Worm (Caenorhabditis elegans) whole organism, young adult: Measurements from ENCODE around the gene Y37H2A.1.

ENCODE experiments used
- B0336.3 ChIP-seq: fragments of 200-800 bp; sonication (Bioruptor generic); IDR thresholded peaks from 2 replicates; pipeline ENCODE4 v1.3.6; 2022; ENCODE audit warnings: missing genetic modification characterization, missing compliant biosample characterization
- F10E7.11 ChIP-seq: sonication (generic microtip); optimal IDR thresholded peaks from 2 replicates; lab custom pipeline; 2017; ENCODE audit warnings: mild to moderate bottlenecking, missing genetic modification characterization, moderate library complexity, missing compliant biosample characterization
- Y53G8AR.9 ChIP-seq: fragments of 200-800 bp; sonication (Bioruptor generic); conservative IDR thresholded peaks from 2 replicates; pipeline ENCODE4 v1.3.6; 2022; ENCODE audit warnings: missing genetic modification reagents, missing genetic modification characterization, missing compliant biosample characterization
- dpl-1 ChIP-seq: fragments of 150-350 bp; optimal IDR thresholded peaks from 2 replicates; lab custom pipeline; 2014; ENCODE audit warnings: missing biosample characterization, missing genetic modification reagents, missing genetic modification characterization
- hmg-1.2 ChIP-seq: fragments of 200-800 bp; sonication (Bioruptor generic); IDR thresholded peaks from 2 replicates; pipeline ENCODE4 v1.3.6; 2022; ENCODE audit warnings: missing genetic modification reagents, missing genetic modification characterization, missing compliant biosample characterization
- lag-1 ChIP-seq: fragments of 200-800 bp; sonication (Bioruptor generic); IDR thresholded peaks from 2 replicates; pipeline ENCODE4 v1.3.6; 2022; ENCODE audit warnings: missing genetic modification reagents, missing genetic modification characterization, missing compliant biosample characterization
- madf-10 ChIP-seq: sonication (generic microtip); optimal IDR thresholded peaks from 2 replicates; lab custom pipeline; 2016; ENCODE audit warnings: mild to moderate bottlenecking, missing genetic modification characterization, missing compliant biosample characterization
- nfyb-1 ChIP-seq: fragments of 200-800 bp; sonication (Bioruptor generic); IDR thresholded peaks from 2 replicates; pipeline ENCODE4 v1.3.6; 2022; ENCODE audit warnings: missing genetic modification reagents, missing genetic modification characterization, missing compliant biosample characterization
- nhr-80 ChIP-seq: sonication (generic microtip); optimal IDR thresholded peaks from 2 replicates; lab custom pipeline; 2016; ENCODE audit warnings: missing genetic modification characterization, missing compliant biosample characterization
- repo-1 ChIP-seq: sonication (generic microtip); optimal IDR thresholded peaks from 2 replicates; lab custom pipeline; 2017; ENCODE audit warnings: mild to moderate bottlenecking, missing genetic modification characterization, missing compliant biosample characterization
- sdz-38 ChIP-seq: sonication (generic microtip); optimal IDR thresholded peaks from 2 replicates; lab custom pipeline; 2016; ENCODE audit warnings: missing genotype, missing genetic modification characterization, missing compliant biosample characterization
- sea-2 ChIP-seq: fragments of 200-800 bp; sonication (Bioruptor generic); IDR thresholded peaks from 2 replicates; pipeline ENCODE4 v1.3.6; 2022; ENCODE audit warnings: missing genetic modification characterization, missing compliant biosample characterization
- snpc-1.1 ChIP-seq: sonication (generic microtip); optimal IDR thresholded peaks from 2 replicates; lab custom pipeline; 2017; ENCODE audit warnings: missing genetic modification characterization, mild to moderate bottlenecking, missing compliant biosample characterization, antibody characterized with exemption, moderate library complexity, missing genotype, missing genetic modification reagents; ENCODE audit not compliant: insufficient read depth
- sptf-2 ChIP-seq: fragments of 200-800 bp; sonication (Bioruptor generic); optimal IDR thresholded peaks from 2 replicates; lab custom pipeline; 2018; ENCODE audit warnings: mild to moderate bottlenecking, missing genetic modification characterization, missing compliant biosample characterization
- tlf-1 ChIP-seq: fragments of 200-800 bp; sonication (Bioruptor generic); optimal IDR thresholded peaks from 2 replicates; lab custom pipeline; 2018; ENCODE audit warnings: mild to moderate bottlenecking, missing genetic modification characterization, missing compliant biosample characterization
- ztf-18 ChIP-seq: sonication (generic microtip); optimal IDR thresholded peaks from 2 replicates; lab custom pipeline; 2016; ENCODE audit warnings: missing genotype, mild to moderate bottlenecking, missing genetic modification characterization, missing compliant biosample characterization

Gene Y37H2A.1

ce11 chrV:18161228-18161627 lies 53.2 kb downstream of the Y37H2A.1 start, which contains the start of gene C14A6.13:
TSS of gene C14A6.13 (minus strand) at chrV:18161328.
- no peak for TF ChIP-seq B0336.3 (GFP tag; lab: Robert Waterston, UW)
- TF ChIP-seq nfyb-1, result no peak
- no peak for TF ChIP-seq dpl-1
- no peak for TF ChIP-seq sea-2 (GFP tag; lab: Robert Waterston, UW)
- no peak for TF ChIP-seq tlf-1 (GFP tag; lab: Kevin White, UChicago)

DNA sequence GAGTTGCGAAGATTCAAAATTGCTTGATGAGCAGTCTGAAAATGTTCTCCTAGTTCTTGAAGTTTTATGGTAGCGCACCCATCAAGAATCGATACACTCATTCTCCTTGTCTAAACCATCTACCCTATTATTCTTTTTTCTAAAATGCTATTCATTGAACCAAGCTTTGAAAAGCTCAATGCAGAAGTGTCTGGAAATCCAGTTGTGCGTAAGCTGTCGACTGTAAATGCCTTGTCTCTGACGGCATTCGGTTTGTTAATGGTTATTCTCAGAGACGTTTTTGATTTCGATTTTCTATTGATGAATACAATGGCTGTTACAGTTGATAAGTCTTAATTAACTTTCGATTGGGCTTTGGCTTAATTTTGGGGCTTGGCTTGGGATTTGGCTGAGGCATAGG lies 54.5 kb downstream of the Y37H2A.1 start, which contains the start of gene C14A6.12:
C14A6.12 (minus strand) TSS at position 101 of the 400 bp plus-strand sequence.
- no peak for TF ChIP-seq nhr-80
- no peak for TF ChIP-seq lag-1 (GFP tag; lab: Robert Waterston, UW)
- TF ChIP-seq hmg-1.2 (GFP tag; lab: Robert Waterston, UW), result no peak
- TF ChIP-seq repo-1, result no peak
- no peak for TF ChIP-seq sdz-38 (tag; lab: Kevin White, UChicago)
- no peak for TF ChIP-seq F10E7.11 (tag; lab: Kevin White, UChicago)
- no peak for TF ChIP-seq Y53G8AR.9 (GFP tag; lab: Robert Waterston, UW)
- no peak for TF ChIP-seq ztf-18 (tag; lab: Kevin White, UChicago)
- TF ChIP-seq dpl-1, result no peak

DNA sequence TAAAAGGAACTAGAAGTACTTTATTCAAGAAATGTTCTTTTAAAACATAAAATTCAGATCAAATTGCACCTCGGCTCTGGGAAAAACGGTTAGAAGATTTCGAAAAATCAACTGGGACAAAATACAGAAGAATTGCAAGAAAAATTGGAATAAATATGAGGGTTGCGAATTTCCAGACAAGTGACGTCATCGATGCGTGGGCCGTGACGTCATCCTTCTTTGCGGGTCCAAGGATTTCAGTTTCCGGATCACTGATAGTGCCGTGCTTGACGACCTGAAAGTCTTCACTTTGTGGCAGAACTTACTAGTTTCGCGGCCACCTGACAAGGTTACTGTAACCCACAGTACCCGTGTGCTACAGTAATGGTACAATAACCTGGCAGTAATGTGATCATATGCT lies 55.4 kb downstream of the Y37H2A.1 start:
- no peak for TF ChIP-seq snpc-1.1 (tag; lab: Kevin White, UChicago)
- no peak for TF ChIP-seq sptf-2 (GFP tag; lab: Kevin White, UChicago)
- no peak for TF ChIP-seq madf-10 (tag; lab: Kevin White, UChicago)
